Fruit fly (Drosophila melanogaster) whole organism, larva: ENCODE results near the gene Herc4.

ENCODE experiments used
- noc ChIP-seq: fragments of 200-800 bp; sonication (Bioruptor generic); optimal IDR thresholded peaks from 3 replicates; lab custom pipeline; 2019; ENCODE audit warnings: missing biosample characterization, mild to moderate bottlenecking, missing genetic modification characterization, moderate library complexity

Gene Herc4

dm6 chr3L:1313039-1313766, at the start of gene Herc4, which contains the start of gene sturkopf:
TSS of gene Herc4 (plus strand) at chr3L:1313696.
TSS of gene sturkopf (minus strand) at chr3L:1313377.
- TF ChIP-seq noc (tag; lab: Kevin White, UChicago), result peak; percentile 72

- no peak for TF ChIP-seq noc (tag; lab: Kevin White, UChicago)
These were observed 48.5 kb upstream of the Herc4 start for dm6 chr3L:1264998-1265397.

- TF ChIP-seq noc (tag; lab: Kevin White, UChicago), result no peak
These were observed 48.0 kb upstream of the Herc4 start for dm6 chr3L:1265423-1266002.

dm6 chr3L:1269013-1269412, 44.5 kb upstream of the Herc4 start:
- no peak for TF ChIP-seq noc (tag; lab: Kevin White, UChicago)

- no peak for TF ChIP-seq noc (tag; lab: Kevin White, UChicago)
These were observed 37.7 kb upstream of the Herc4 start, which contains the start of gene CG32333 for dm6 chr3L:1275767-1276166. TSS of gene CG32333 (plus strand) at chr3L:1275956.

dm6 chr3L:1277937-1278336, 35.6 kb upstream of the Herc4 start:
- TF ChIP-seq noc (tag; lab: Kevin White, UChicago), result no peak

- TF ChIP-seq noc (tag; lab: Kevin White, UChicago), result no peak
These were observed 33.8 kb upstream of the Herc4 start for dm6 chr3L:1279685-1280084.

- TF ChIP-seq noc (tag; lab: Kevin White, UChicago), result no peak
These were observed 32.4 kb upstream of the Herc4 start for dm6 chr3L:1280890-1281622.

- no peak for TF ChIP-seq noc (tag; lab: Kevin White, UChicago)
These were observed 18.7 kb upstream of the Herc4 start for dm6 chr3L:1294835-1295234.

dm6 chr3L:1295693-1296092, 17.8 kb upstream of the Herc4 start, which contains the start of gene Rabex-5:
TSS of gene Rabex-5 (plus strand) at chr3L:1295913.
- TF ChIP-seq noc (tag; lab: Kevin White, UChicago), result no peak

- TF ChIP-seq noc (tag; lab: Kevin White, UChicago), result no peak
These were observed 15.0 kb upstream of the Herc4 start, which contains the start of gene scf for dm6 chr3L:1298509-1298908. TSS of gene scf (plus strand) at chr3L:1298672.

- peak; percentile 95 for TF ChIP-seq noc (tag; lab: Kevin White, UChicago)
These were observed 13.3 kb upstream of the Herc4 start for dm6 chr3L:1300076-1300635.

dm6 chr3L:1302234-1302949, 11.1 kb upstream of the Herc4 start, which contains the start of the genes Rac1 and Acat2:
TSS of gene Rac1 (minus strand) at chr3L:1302683.
TSS of gene Acat2 (plus strand) at chr3L:1302944.
- no peak for TF ChIP-seq noc (tag; lab: Kevin White, UChicago)

dm6 chr3L:1302950-1303352, 10.5 kb upstream of the Herc4 start:
- no peak for TF ChIP-seq noc (tag; lab: Kevin White, UChicago)

dm6 chr3L:1305317-1305716, 8.2 kb upstream of the Herc4 start:
- TF ChIP-seq noc (tag; lab: Kevin White, UChicago), result peak; percentile 73
